Fruit fly (Drosophila melanogaster): Measurements from ENCODE around the gene CG14913.
A peak's percentile ranks its signal among the peaks of the same experiment; 100 is the strongest.

CG14913 gene

dm6 chr2L:11065106-11065878, 48.5 kb downstream of the CG14913 start (continued):
- TF ChIP-seq lz (GFP tag; optimal IDR thresholded peaks at IDR 0.05) (peak; percentile 77), Eip93F (GFP tag; optimal IDR thresholded peaks at IDR 0.05) (peak; percentile 53), CG3032 (tag; optimal IDR thresholded peaks at IDR 0.05) (peak; percentile 60), dsx (GFP tag; optimal IDR thresholded peaks at IDR 0.05; ENCODE audit: poor library complexity, severe bottlenecking) (peak; percentile 19), CG8119 (GFP tag; IDR thresholded peaks at IDR 0.05) (peak; percentile 75), Lpt (GFP tag; optimal IDR thresholded peaks at IDR 0.05) (no peak), CG15336 (GFP tag; IDR thresholded peaks at IDR 0.05) (peak; percentile 77), CG6276 (GFP tag; optimal IDR thresholded peaks at IDR 0.05) (peak; percentile 33), CG6163 (GFP tag; IDR thresholded peaks at IDR 0.05) (peak; percentile 57; the same call in 1 of the 3 replicates), fd85E (GFP tag; optimal IDR thresholded peaks at IDR 0.05) (no peak), esn (GFP tag; optimal IDR thresholded peaks at IDR 0.05) (peak; percentile 85), Sox102F (GFP tag; optimal IDR thresholded peaks at IDR 0.05) (peak; percentile 77), Hr39 (GFP tag; optimal IDR thresholded peaks at IDR 0.05) (peak; percentile 73), OdsH (GFP tag; optimal IDR thresholded peaks at IDR 0.05) (peak; percentile 80), Eip78C (GFP tag) (peak; percentile 78), CG9139 (GFP tag; optimal IDR thresholded peaks at IDR 0.05) (no peak), CG1621 (tag; optimal IDR thresholded peaks at IDR 0.05) (no peak), CG6792 (GFP tag; optimal IDR thresholded peaks at IDR 0.05) (peak; percentile 51)

dm6 chr2L:11065932-11066823, 49.4 kb downstream of the CG14913 start:
- TF ChIP-seq Ets96B (tag; optimal IDR thresholded peaks at IDR 0.05) (peak; percentile 46), CG6792 (GFP tag; optimal IDR thresholded peaks at IDR 0.05) (peak; percentile 55), Sox102F (GFP tag; optimal IDR thresholded peaks at IDR 0.05) (peak; percentile 49), CG4318 (GFP tag; optimal IDR thresholded peaks at IDR 0.05) (no peak), Hr4 (GFP tag; optimal IDR thresholded peaks at IDR 0.05) (peak; percentile 77), CG31627 (GFP tag; optimal IDR thresholded peaks at IDR 0.05) (peak; percentile 81), Ets21C (GFP tag; optimal IDR thresholded peaks at IDR 0.05) (peak; percentile 75), CG6808 (GFP tag; optimal IDR thresholded peaks at IDR 0.05) (no peak), fd85E (GFP tag; optimal IDR thresholded peaks at IDR 0.05) (no peak), CG9139 (GFP tag; optimal IDR thresholded peaks at IDR 0.05) (no peak), topi (GFP tag; optimal IDR thresholded peaks at IDR 0.05) (peak; percentile 74), CG32006 (GFP tag; optimal IDR thresholded peaks at IDR 0.05) (peak; percentile 60), svp (GFP tag) (peak; percentile 75), Blimp-1 (GFP tag; optimal IDR thresholded peaks at IDR 0.05) (no peak), Gug (GFP tag; IDR thresholded peaks at IDR 0.05) (peak; percentile 31; the same call in 1 of the 2 replicates), CG8319 (GFP tag; optimal IDR thresholded peaks at IDR 0.05) (peak; percentile 42), Sox14 (GFP tag; optimal IDR thresholded peaks at IDR 0.05) (peak; percentile 79), pdm3 (GFP tag; optimal IDR thresholded peaks at IDR 0.05) (peak; percentile 57), Hr38 (GFP tag; optimal IDR thresholded peaks at IDR 0.05) (no peak), acj6 (GFP tag; optimal IDR thresholded peaks at IDR 0.05) (peak; percentile 69), dac (GFP tag; optimal IDR thresholded peaks at IDR 0.05) (peak; percentile 42), vri (GFP tag; optimal IDR thresholded peaks at IDR 0.05) (peak; percentile 14), eg (GFP tag; IDR thresholded peaks at IDR 0.05) (peak; percentile 72), Lpt (GFP tag; optimal IDR thresholded peaks at IDR 0.05) (peak; percentile 46), CG10631 (GFP tag; optimal IDR thresholded peaks at IDR 0.05) (no peak), CG6854 (GFP tag; optimal IDR thresholded peaks at IDR 0.05) (no peak), esn (GFP tag; optimal IDR thresholded peaks at IDR 0.05) (peak; percentile 65), achi (GFP tag; optimal IDR thresholded peaks at IDR 0.05) (peak; percentile 60), Sox15 (GFP tag; optimal IDR thresholded peaks at IDR 0.05) (peak; percentile 60), net (GFP tag; optimal IDR thresholded peaks at IDR 0.05) (peak; percentile 41), salr (GFP tag; optimal IDR thresholded peaks at IDR 0.05) (peak in 1 of 2 experiments; percentile 26), CG3919 (GFP tag; optimal IDR thresholded peaks at IDR 0.05) (peak; percentile 56), spab (GFP tag; optimal IDR thresholded peaks at IDR 0.05) (no peak), Eip78C (GFP tag) (peak; percentile 88), CG8632 (GFP tag; optimal IDR thresholded peaks at IDR 0.05) (peak; percentile 25), lz (GFP tag; optimal IDR thresholded peaks at IDR 0.05) (peak; percentile 74)

All from whole organism, prepupa.